Worm (Caenorhabditis elegans): ENCODE measurements around the gene penr-1.

- TF ChIP-seq ces-1 (GFP tag; optimal IDR thresholded peaks at IDR 0.05) (peak; percentile 79), pha-4 (tag; optimal IDR thresholded peaks at IDR 0.05) (no peak), lsy-2 (tag; optimal IDR thresholded peaks at IDR 0.05) (no peak), snpc-4 (tag; optimal IDR thresholded peaks at IDR 0.05) (no peak), M03D4.4 (tag; optimal IDR thresholded peaks at IDR 0.05) (no peak), nhr-237 (tag; optimal IDR thresholded peaks at IDR 0.05) (no peak), unc-39 (tag; optimal IDR thresholded peaks at IDR 0.05) (no peak), elt-3 (tag; optimal IDR thresholded peaks at IDR 0.05) (no peak), nhr-12 (tag; optimal IDR thresholded peaks at IDR 0.05) (no peak), nhr-28 (tag; optimal IDR thresholded peaks at IDR 0.05) (no peak), unc-62 (GFP tag; optimal IDR thresholded peaks at IDR 0.05) (no peak), bed-3 (GFP tag; optimal IDR thresholded peaks at IDR 0.05) (no peak), blmp-1 (tag; optimal IDR thresholded peaks at IDR 0.05) (no peak)
Measured at ce11 chrV:5288676-5289075, 19.4 kb downstream of the penr-1 start.
